Fruit fly (Drosophila melanogaster): ENCODE results near the gene CG12121.

Gene CG12121

dm6 chrX:9255964-9256520 is 23.9 kb upstream of the CG12121 start, which contains the start of gene ric8a (continued):
- no peak for TF ChIP-seq CG32772 (GFP tag; IDR thresholded peaks at IDR 0.05)
- TF ChIP-seq CG33213 (GFP tag; optimal IDR thresholded peaks at IDR 0.05), result no peak
- TF ChIP-seq CoRest (tag; optimal IDR thresholded peaks at IDR 0.05), result peak; percentile 36
- TF ChIP-seq Chrac-16 (GFP tag; optimal IDR thresholded peaks at IDR 0.05), result no peak
- TF ChIP-seq pzg (GFP tag; optimal IDR thresholded peaks at IDR 0.05), result peak; percentile 54
- TF ChIP-seq Hr51 (GFP tag; optimal IDR thresholded peaks at IDR 0.05), result no peak
- TF ChIP-seq chinmo (GFP tag; IDR thresholded peaks at IDR 0.05; ENCODE audit: partially characterized antibody), result 0 out of 4 replicates have a peak, but pooled peaks have one; percentile 49
- TF ChIP-seq crc (GFP tag; optimal IDR thresholded peaks at IDR 0.05), result no peak
- TF ChIP-seq lilli (GFP tag; optimal IDR thresholded peaks at IDR 0.05), result peak; percentile 21
- TF ChIP-seq p53 (GFP tag; optimal IDR thresholded peaks at IDR 0.05), result no peak
- TF ChIP-seq phol (tag; optimal IDR thresholded peaks at IDR 0.05), result peak; percentile 14
- TF ChIP-seq hbn (GFP tag; IDR thresholded peaks at IDR 0.05; ENCODE audit: partially characterized antibody), result peak; percentile 75
- TF ChIP-seq CG12391 (tag; optimal IDR thresholded peaks at IDR 0.05), result peak; percentile 12
- TF ChIP-seq zen (tag; optimal IDR thresholded peaks at IDR 0.05), result peak; percentile 68

dm6 chrX:9255021-9255420 is 22.8 kb upstream of the CG12121 start:
- TF ChIP-seq CG4360 (GFP tag; IDR thresholded peaks at IDR 0.05), result no peak
- TF ChIP-seq CG6272 (GFP tag; IDR thresholded peaks at IDR 0.05), result no peak
- no peak for TF ChIP-seq CHES-1-like (GFP tag; optimal IDR thresholded peaks at IDR 0.05)
- TF ChIP-seq sd (tag; optimal IDR thresholded peaks at IDR 0.05), result peak; percentile 79
- TF ChIP-seq sisA (GFP tag; IDR thresholded peaks at IDR 0.05), result no peak
- no peak for TF ChIP-seq ato (GFP tag; IDR thresholded peaks at IDR 0.05; ENCODE audit: partially characterized antibody)
- no peak for TF ChIP-seq ERR (GFP tag; optimal IDR thresholded peaks at IDR 0.05)
- TF ChIP-seq CG11093 (GFP tag; IDR thresholded peaks at IDR 0.05), result no peak
- no peak for TF ChIP-seq CG10979 (tag; optimal IDR thresholded peaks at IDR 0.05)
- TF ChIP-seq row (GFP tag; IDR thresholded peaks at IDR 0.05), result 0 out of 3 replicates have a peak, but pooled peaks have one; percentile 15
- no peak for TF ChIP-seq Fer1 (GFP tag; optimal IDR thresholded peaks at IDR 0.05)
- no peak for TF ChIP-seq Rfx (GFP tag; IDR thresholded peaks at IDR 0.05)
- TF ChIP-seq Xbp1 (GFP tag; optimal IDR thresholded peaks at IDR 0.05), result no peak
- TF ChIP-seq her (GFP tag; optimal IDR thresholded peaks at IDR 0.05), result no peak
- TF ChIP-seq dpn (GFP tag; optimal IDR thresholded peaks at IDR 0.05), result no peak
- TF ChIP-seq CG11560 (tag; IDR thresholded peaks at IDR 0.05), result no peak
- TF ChIP-seq CG13894 (tag; optimal IDR thresholded peaks at IDR 0.05), result no peak
- no peak for TF ChIP-seq gsb (GFP tag; IDR thresholded peaks at IDR 0.05)
- TF ChIP-seq ken (GFP tag; IDR thresholded peaks at IDR 0.05), result no peak
- no peak for TF ChIP-seq sug (tag; optimal IDR thresholded peaks at IDR 0.05)
- TF ChIP-seq CG1832 (GFP tag; optimal IDR thresholded peaks at IDR 0.05), result peak; percentile 65
- TF ChIP-seq ab (GFP tag; optimal IDR thresholded peaks at IDR 0.05), result no peak
- TF ChIP-seq CG18619 (GFP tag; optimal IDR thresholded peaks at IDR 0.05), result no peak
- no peak for TF ChIP-seq CG6791 (GFP tag; IDR thresholded peaks at IDR 0.05; ENCODE audit: partially characterized antibody)
- no peak for TF ChIP-seq lmd (GFP tag; IDR thresholded peaks at IDR 0.05)
- TF ChIP-seq CG6254 (GFP tag; optimal IDR thresholded peaks at IDR 0.05), result no peak
- TF ChIP-seq CG31388 (GFP tag; optimal IDR thresholded peaks at IDR 0.05), result no peak
- TF ChIP-seq D19B (GFP tag; optimal IDR thresholded peaks at IDR 0.05), result peak; percentile 60
- no peak for TF ChIP-seq Rx (GFP tag; IDR thresholded peaks at IDR 0.05)
- TF ChIP-seq CG18599 (GFP tag; optimal IDR thresholded peaks at IDR 0.05), result no peak
- TF ChIP-seq dmrt99B (tag; optimal IDR thresholded peaks at IDR 0.05), result no peak
- no peak for TF ChIP-seq HLHmδ (GFP tag; optimal IDR thresholded peaks at IDR 0.05)
- TF ChIP-seq CG1529 (GFP tag; optimal IDR thresholded peaks at IDR 0.05), result no peak
- TF ChIP-seq sens (GFP tag), result peak; percentile 24
- TF ChIP-seq CG4730 (GFP tag; IDR thresholded peaks at IDR 0.05), result no peak
- peak; percentile 61 for TF ChIP-seq CG10321 (GFP tag; IDR thresholded peaks at IDR 0.05)

All from whole organism, embryonic.